Worm (Caenorhabditis elegans) whole organism, young adult: Measurements from ENCODE around the gene F58E6.5.
A peak's percentile ranks its signal among the peaks of the same experiment; 100 is the strongest.

ENCODE experiments used
- C06A6.2 ChIP-seq: fragments of 200-800 bp; sonication (Bioruptor generic); conservative IDR thresholded peaks from 2 replicates; pipeline ENCODE4 v1.3.6; 2022; ENCODE audit warnings: missing genetic modification characterization, missing compliant biosample characterization
- F10E7.11 ChIP-seq: sonication (generic microtip); optimal IDR thresholded peaks from 2 replicates; lab custom pipeline; 2017; ENCODE audit warnings: mild to moderate bottlenecking, missing genetic modification characterization, moderate library complexity, missing compliant biosample characterization
- F22D6.2 ChIP-seq: sonication (generic microtip); optimal IDR thresholded peaks from 2 replicates; lab custom pipeline; 2016; ENCODE audit warnings: mild to moderate bottlenecking, missing genetic modification characterization, missing compliant biosample characterization
- F37B4.10 ChIP-seq: fragments of 200-800 bp; sonication (Bioruptor generic); IDR thresholded peaks from 2 replicates; pipeline ENCODE4 v1.3.6; 2022; ENCODE audit warnings: missing genetic modification characterization, missing compliant biosample characterization
- F55B11.4 ChIP-seq: sonication (generic microtip); optimal IDR thresholded peaks from 2 replicates; lab custom pipeline; 2016; ENCODE audit warnings: missing compliant biosample characterization, missing genetic modification characterization, borderline replicate concordance; ENCODE audit not compliant: insufficient read depth
- F57C9.4 ChIP-seq: sonication (generic microtip); optimal IDR thresholded peaks from 2 replicates; lab custom pipeline; 2017; ENCODE audit warnings: mild to moderate bottlenecking, missing genetic modification characterization, missing compliant biosample characterization
- Y53F4B.3 ChIP-seq: fragments of 200-800 bp; sonication (Bioruptor generic); IDR thresholded peaks from 2 replicates; pipeline ENCODE4 v1.3.6; 2022; ENCODE audit warnings: missing genetic modification reagents, missing genetic modification characterization, missing compliant biosample characterization
- Y53G8AR.9 ChIP-seq: fragments of 200-800 bp; sonication (Bioruptor generic); conservative IDR thresholded peaks from 2 replicates; pipeline ENCODE4 v1.3.6; 2022; ENCODE audit warnings: missing genetic modification reagents, missing genetic modification characterization, missing compliant biosample characterization
- Y56A3A.18 ChIP-seq: fragments of 200-800 bp; sonication (Bioruptor generic); IDR thresholded peaks from 2 replicates; pipeline ENCODE4 v1.3.6; 2022; ENCODE audit warnings: missing genetic modification reagents, missing genetic modification characterization, missing compliant biosample characterization
- aptf-3 ChIP-seq: fragments of 200-800 bp; sonication (Bioruptor generic); IDR thresholded peaks from 2 replicates; pipeline ENCODE4 v1.3.6; 2022; ENCODE audit warnings: missing genetic modification characterization, missing compliant biosample characterization
- atf-7 ChIP-seq: sonication (generic microtip); optimal IDR thresholded peaks from 2 replicates; lab custom pipeline; 2017; ENCODE audit warnings: mild to moderate bottlenecking, missing genetic modification characterization, missing compliant biosample characterization
- athp-1 ChIP-seq: sonication (generic microtip); optimal IDR thresholded peaks from 2 replicates; lab custom pipeline; 2017; ENCODE audit warnings: mild to moderate bottlenecking, missing genetic modification characterization, missing compliant biosample characterization
- bed-1 ChIP-seq: fragments of 200-800 bp; sonication (Bioruptor generic); IDR thresholded peaks from 2 replicates; pipeline ENCODE4 v1.3.6; 2022; ENCODE audit warnings: missing genetic modification reagents, missing genetic modification characterization, missing compliant biosample characterization
- ccch-3 ChIP-seq: fragments of 200-800 bp; sonication (Bioruptor generic); optimal IDR thresholded peaks from 2 replicates; lab custom pipeline; 2018; ENCODE audit warnings: mild to moderate bottlenecking, missing genetic modification characterization, missing compliant biosample characterization
- chd-7 ChIP-seq: sonication (generic microtip); optimal IDR thresholded peaks from 2 replicates; lab custom pipeline; 2016; ENCODE audit warnings: mild to moderate bottlenecking, missing genetic modification characterization, moderate library complexity, missing compliant biosample characterization
- dox-1 ChIP-seq: fragments of 200-800 bp; sonication (Bioruptor generic); IDR thresholded peaks from 2 replicates; pipeline ENCODE4 v1.3.6; 2022; ENCODE audit warnings: missing genetic modification reagents, missing genetic modification characterization, missing compliant biosample characterization
- dpl-1 ChIP-seq: fragments of 150-350 bp; optimal IDR thresholded peaks from 2 replicates; lab custom pipeline; 2014; ENCODE audit warnings: missing biosample characterization, missing genetic modification reagents, missing genetic modification characterization
- fkh-3 ChIP-seq: sonication (generic microtip); optimal IDR thresholded peaks from 2 replicates; lab custom pipeline; 2016; ENCODE audit warnings: mild to moderate bottlenecking, missing genetic modification characterization, missing compliant biosample characterization
- gei-17 ChIP-seq: fragments of 200-800 bp; sonication (Bioruptor generic); optimal IDR thresholded peaks from 2 replicates; lab custom pipeline; 2018; ENCODE audit warnings: mild to moderate bottlenecking, missing genetic modification characterization, missing compliant biosample characterization
- hlh-26 ChIP-seq: fragments of 200-800 bp; sonication (Bioruptor generic); conservative IDR thresholded peaks from 2 replicates; pipeline ENCODE4 v1.3.6; 2022; ENCODE audit warnings: missing genetic modification reagents, missing genetic modification characterization, missing compliant biosample characterization
- hsf-1 ChIP-seq: fragments of 200-800 bp; sonication (Bioruptor generic); IDR thresholded peaks from 2 replicates; pipeline ENCODE4 v1.3.6; 2022; ENCODE audit warnings: missing genetic modification reagents, missing genetic modification characterization, missing compliant biosample characterization
- madf-6 ChIP-seq: fragments of 200-800 bp; sonication (Bioruptor generic); IDR thresholded peaks from 2 replicates; pipeline ENCODE4 v1.3.6; 2022; ENCODE audit warnings: missing genetic modification reagents, missing genetic modification characterization, missing compliant biosample characterization
- mel-28 ChIP-seq: sonication (generic microtip); optimal IDR thresholded peaks from 2 replicates; lab custom pipeline; 2016; ENCODE audit warnings: borderline replicate concordance, mild to moderate bottlenecking, missing genetic modification characterization, missing compliant biosample characterization
- mxl-1 ChIP-seq: sonication (generic microtip); optimal IDR thresholded peaks from 2 replicates; lab custom pipeline; 2016; ENCODE audit warnings: missing genetic modification characterization, missing compliant biosample characterization
- nfya-1 ChIP-seq: sonication (generic microtip); optimal IDR thresholded peaks from 2 replicates; lab custom pipeline; 2017; ENCODE audit warnings: antibody characterized with exemption, missing compliant biosample characterization, missing genetic modification characterization, borderline replicate concordance; ENCODE audit not compliant: insufficient read depth
- nhr-179 ChIP-seq: sonication (generic microtip); optimal IDR thresholded peaks from 2 replicates; lab custom pipeline; 2016; ENCODE audit warnings: mild to moderate bottlenecking, missing genetic modification characterization, missing compliant biosample characterization
- nhr-27 ChIP-seq: fragments of 200-800 bp; sonication (Bioruptor generic); optimal IDR thresholded peaks from 2 replicates; lab custom pipeline; 2018; ENCODE audit warnings: mild to moderate bottlenecking, missing genetic modification characterization, moderate library complexity, missing compliant biosample characterization
- nhr-80 ChIP-seq: sonication (generic microtip); optimal IDR thresholded peaks from 2 replicates; lab custom pipeline; 2016; ENCODE audit warnings: missing genetic modification characterization, missing compliant biosample characterization
- repo-1 ChIP-seq: sonication (generic microtip); optimal IDR thresholded peaks from 2 replicates; lab custom pipeline; 2017; ENCODE audit warnings: mild to moderate bottlenecking, missing genetic modification characterization, missing compliant biosample characterization
- snpc-1.1 ChIP-seq: sonication (generic microtip); optimal IDR thresholded peaks from 2 replicates; lab custom pipeline; 2017; ENCODE audit warnings: missing genetic modification characterization, mild to moderate bottlenecking, missing compliant biosample characterization, antibody characterized with exemption, moderate library complexity, missing genotype, missing genetic modification reagents; ENCODE audit not compliant: insufficient read depth
- snpc-1.3 ChIP-seq: sonication (generic microtip); optimal IDR thresholded peaks from 2 replicates; lab custom pipeline; 2017; ENCODE audit warnings: missing genetic modification characterization, mild to moderate bottlenecking, missing compliant biosample characterization, antibody characterized with exemption, moderate library complexity, missing genotype, missing genetic modification reagents; ENCODE audit not compliant: insufficient read depth
- snpc-4 ChIP-seq, 5 experiments: fragments of 150-350 bp in 1 of 5; sonication (generic microtip) in 4 of 5; optimal IDR thresholded peaks; 2 replicates each; lab custom pipeline; 2014 to 2018; ENCODE audit warnings: missing genetic modification characterization in 5 of 5, missing biosample characterization in 3 of 5, antibody characterized with exemption in 2 of 5, mild to moderate bottlenecking in 2 of 5, missing compliant biosample characterization in 2 of 5, missing genotype in 2 of 5, moderate library complexity in 2 of 5, missing genetic modification reagents in 1 of 5
- somi-1 ChIP-seq: fragments of 200-800 bp; sonication (Bioruptor generic); optimal IDR thresholded peaks from 2 replicates; lab custom pipeline; 2018; ENCODE audit warnings: mild to moderate bottlenecking, missing genetic modification characterization, missing compliant biosample characterization
- unc-130 ChIP-seq: sonication (generic microtip); optimal IDR thresholded peaks from 2 replicates; lab custom pipeline; 2016; ENCODE audit warnings: missing genetic modification reagents, missing genetic modification characterization, missing compliant biosample characterization
- unc-62 ChIP-seq: fragments of 150-350 bp; optimal IDR thresholded peaks from 2 replicates; lab custom pipeline; 2014; ENCODE audit warnings: missing biosample characterization, missing genetic modification reagents, missing genetic modification characterization
- xnd-1 ChIP-seq: sonication (generic microtip); optimal IDR thresholded peaks from 2 replicates; lab custom pipeline; 2016; ENCODE audit warnings: missing genotype, missing genetic modification reagents, missing genetic modification characterization, missing compliant biosample characterization
- ztf-22 ChIP-seq: fragments of 200-800 bp; sonication (Bioruptor generic); optimal IDR thresholded peaks from 2 replicates; lab custom pipeline; 2018; ENCODE audit warnings: mild to moderate bottlenecking, missing genetic modification characterization, moderate library complexity, missing compliant biosample characterization
- ztf-28 ChIP-seq: fragments of 200-800 bp; sonication (Bioruptor generic); IDR thresholded peaks from 2 replicates; pipeline ENCODE4 v1.3.6; 2022; ENCODE audit warnings: missing genetic modification reagents, missing genetic modification characterization, missing compliant biosample characterization

The F58E6.5 gene

DNA sequence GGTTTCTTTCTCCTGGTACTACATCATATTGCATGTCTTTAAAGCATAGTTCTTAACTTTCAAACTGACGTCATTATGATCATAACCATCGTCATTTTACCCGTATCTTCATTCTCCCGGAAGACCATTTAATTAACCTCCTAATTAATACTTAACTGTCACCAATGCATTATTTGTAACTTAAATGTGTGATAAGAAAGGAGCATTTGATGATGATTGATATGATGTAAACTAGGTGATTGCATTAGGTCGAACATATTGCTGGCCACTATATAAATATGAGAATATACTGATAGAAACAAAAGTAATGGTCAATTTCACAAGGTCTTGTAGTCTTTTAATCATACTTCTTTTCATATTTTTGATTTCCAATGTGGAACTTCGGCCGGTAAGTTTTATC is 1.9 kb upstream of the F58E6.5 start, which contains the start of gene hrg-3:
Gene hrg-3, plus strand, starts transcription at position 227 of the 400 bp plus-strand sequence.
- TF ChIP-seq nhr-80 (tag; lab: Kevin White, UChicago) (peak; percentile 72), unc-62 (peak; percentile 18), bed-1 (GFP tag; lab: Robert Waterston, UW) (no peak), hlh-26 (no peak), F22D6.2 (tag; lab: Kevin White, UChicago) (no peak), Y53G8AR.9 (GFP tag; lab: Robert Waterston, UW) (no peak), mxl-1 (no peak), snpc-1.1 (tag; lab: Kevin White, UChicago) (no peak), chd-7 (no peak), F57C9.4 (tag; lab: Kevin White, UChicago) (no peak), athp-1 (tag; lab: Kevin White, UChicago) (no peak), F55B11.4 (no peak), nhr-179 (tag; lab: Kevin White, UChicago) (no peak)

DNA sequence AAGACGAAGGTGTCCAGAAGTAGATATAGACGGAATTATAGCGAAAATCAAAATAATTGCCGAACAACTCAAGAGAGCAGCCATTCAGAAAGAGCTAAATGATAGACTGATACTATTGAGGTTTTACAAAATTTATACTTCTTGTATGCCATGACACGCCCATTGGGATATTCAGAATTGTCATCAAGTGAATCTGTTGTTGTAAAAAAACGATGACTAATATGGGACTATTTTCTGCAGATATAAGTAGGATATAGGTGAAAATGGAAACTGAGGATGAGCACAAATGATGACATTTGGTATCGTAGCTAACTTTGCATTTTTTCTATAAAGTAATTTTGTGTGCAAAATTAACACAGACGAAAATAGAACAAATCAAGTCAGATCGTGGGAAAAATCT is 1.4 kb upstream of the F58E6.5 start, which contains the start of gene F58E6.8:
Gene F58E6.8, minus strand, starts transcription at position 101 of the 400 bp plus-strand sequence.
- TF ChIP-seq ccch-3 (GFP tag; lab: Kevin White, UChicago) (no peak), snpc-4 (GFP tag; optimal IDR thresholded peaks at IDR 0.05; lab: Kevin White, UChicago) (no peak), snpc-4 (tag; optimal IDR thresholded peaks at IDR 0.05; lab: Kevin White, UChicago) (no peak), hsf-1 (no peak), gei-17 (GFP tag; lab: Kevin White, UChicago) (no peak), unc-130 (GFP tag; lab: Kevin White, UChicago) (no peak), nhr-179 (tag; lab: Kevin White, UChicago) (no peak), dox-1 (no peak), madf-6 (GFP tag; lab: Robert Waterston, UW) (no peak), repo-1 (no peak), Y53F4B.3 (GFP tag; lab: Robert Waterston, UW) (no peak), ztf-22 (GFP tag; lab: Kevin White, UChicago) (no peak), ztf-28 (GFP tag; lab: Robert Waterston, UW) (no peak), fkh-3 (tag; lab: Kevin White, UChicago) (no peak), aptf-3 (GFP tag; lab: Robert Waterston, UW) (no peak), F10E7.11 (no peak), C06A6.2 (GFP tag; lab: Robert Waterston, UW) (no peak), dpl-1 (GFP tag; lab: Kevin White, UChicago) (no peak)

DNA sequence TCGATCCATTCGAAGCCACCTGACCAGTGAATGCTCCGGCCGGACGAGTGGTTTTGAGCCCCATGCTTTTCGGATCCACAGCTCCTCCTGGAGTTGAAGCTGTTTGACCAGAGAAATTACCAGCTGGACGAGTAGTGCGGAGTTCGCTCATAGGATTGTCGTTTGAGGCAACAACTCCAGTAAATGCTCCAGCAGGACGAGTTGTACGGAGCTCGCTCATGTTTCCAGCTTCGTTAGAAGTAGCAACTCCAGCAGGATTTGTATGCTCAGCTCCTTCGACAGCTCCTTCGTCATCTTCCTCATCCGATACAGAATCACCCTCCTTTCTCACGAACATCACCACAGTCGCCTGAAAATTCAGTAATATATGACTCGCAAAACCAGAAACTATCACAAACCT is 805 bp downstream of the F58E6.5 start:
- TF ChIP-seq somi-1 (GFP tag; lab: Kevin White, UChicago), result no peak
- TF ChIP-seq Y56A3A.18, result no peak
- no peak for TF ChIP-seq xnd-1
- no peak for TF ChIP-seq atf-7
- no peak for TF ChIP-seq mel-28
- TF ChIP-seq nhr-27 (tag; lab: Kevin White, UChicago), result no peak
- no peak for TF ChIP-seq nfya-1 (tag; lab: Kevin White, UChicago)
- TF ChIP-seq snpc-1.3 (tag; lab: Kevin White, UChicago), result no peak
- TF ChIP-seq ztf-28 (GFP tag; lab: Robert Waterston, UW), result no peak
- no peak for TF ChIP-seq F37B4.10 (GFP tag; lab: Robert Waterston, UW)
- no peak for TF ChIP-seq Y53F4B.3 (GFP tag; lab: Robert Waterston, UW)
- no peak for TF ChIP-seq hlh-26
- TF ChIP-seq nhr-80 (tag; lab: Kevin White, UChicago), result no peak
- no peak for TF ChIP-seq fkh-3 (tag; lab: Kevin White, UChicago)
